Fruit fly (Drosophila melanogaster): ENCODE results near the gene snsl.
A peak's percentile ranks its signal among the peaks of the same experiment; 100 is the strongest.

The snsl gene

DNA sequence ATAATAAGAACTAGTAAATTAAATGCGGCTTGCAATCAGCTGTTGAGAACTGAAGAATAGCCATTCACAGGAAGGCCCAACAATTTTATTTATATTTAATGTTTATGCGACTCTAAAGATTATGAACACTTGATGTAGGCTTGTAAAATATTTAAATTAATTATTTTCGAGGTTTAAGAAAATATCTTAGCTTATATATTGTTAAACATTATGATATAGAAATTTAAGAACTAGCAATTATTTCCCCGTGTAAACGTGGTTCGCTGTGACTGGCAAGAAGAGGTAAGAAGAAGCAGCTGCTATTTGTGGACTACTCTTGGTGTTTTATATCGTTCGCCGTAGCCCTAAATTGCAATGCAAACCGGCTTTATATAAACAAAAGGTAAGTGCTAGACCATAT lies 38.7 kb upstream of the snsl start, which contains the start of the genes mRpL24 and betaggt-I (continued):
- TF ChIP-seq p53 (GFP tag; optimal IDR thresholded peaks at IDR 0.05) (no peak), CG17612 (GFP tag; IDR thresholded peaks at IDR 0.05) (peak; percentile 89), Xbp1 (GFP tag; optimal IDR thresholded peaks at IDR 0.05) (peak; percentile 97), en (GFP tag; optimal IDR thresholded peaks at IDR 0.05) (peak; percentile 42), CG8944 (GFP tag; optimal IDR thresholded peaks at IDR 0.05) (peak; percentile 75), pzg (GFP tag; optimal IDR thresholded peaks at IDR 0.05) (peak; percentile 54), CG5245 (GFP tag; optimal IDR thresholded peaks at IDR 0.05) (peak; percentile 86), CG13424 (tag; optimal IDR thresholded peaks at IDR 0.05) (peak; percentile 98), CG11560 (tag; IDR thresholded peaks at IDR 0.05) (peak; percentile 83), ap (GFP tag; IDR thresholded peaks at IDR 0.05) (peak; percentile 96), CG8290 (GFP tag; optimal IDR thresholded peaks at IDR 0.05) (peak; percentile 84), CG8290 (tag; optimal IDR thresholded peaks at IDR 0.05) (peak; percentile 9 to 74), CG9609 (GFP tag; optimal IDR thresholded peaks at IDR 0.05) (peak; percentile 62), CG17186 (GFP tag; optimal IDR thresholded peaks at IDR 0.05) (peak; percentile 36), Blimp-1 (GFP tag; optimal IDR thresholded peaks at IDR 0.05) (peak; percentile 94), NfI (GFP tag; optimal IDR thresholded peaks at IDR 0.05) (peak; percentile 97), emc (GFP tag; optimal IDR thresholded peaks at IDR 0.05) (peak; percentile 45), oc (tag; optimal IDR thresholded peaks at IDR 0.05) (peak; percentile 95), CG7271 (tag; optimal IDR thresholded peaks at IDR 0.05) (peak; percentile 89), CG12236 (GFP tag; optimal IDR thresholded peaks at IDR 0.05) (peak; percentile 50), CG10431 (GFP tag; optimal IDR thresholded peaks at IDR 0.05) (peak; percentile 76), CG3407 (GFP tag; optimal IDR thresholded peaks at IDR 0.05) (peak; percentile 92), ara (GFP tag; IDR thresholded peaks at IDR 0.05) (peak; percentile 97), Stat92E (GFP tag; optimal IDR thresholded peaks at IDR 0.05) (peak in 1 of 3 experiments; percentile 85), CG2712 (tag; optimal IDR thresholded peaks at IDR 0.05) (peak; percentile 98), bab2 (GFP tag; optimal IDR thresholded peaks at IDR 0.05) (peak; percentile 72), trem (tag; optimal IDR thresholded peaks at IDR 0.05) (peak; percentile 95), CTCF (GFP tag; optimal IDR thresholded peaks at IDR 0.05) (no peak), CG3726 (GFP tag; IDR thresholded peaks at IDR 0.05) (peak; percentile 88), CG10654 (GFP tag; optimal IDR thresholded peaks at IDR 0.05) (peak; percentile 92), Side (GFP tag; optimal IDR thresholded peaks at IDR 0.05) (peak; percentile 63), dpn (GFP tag; optimal IDR thresholded peaks at IDR 0.05) (peak; percentile 50 to 95), CG16779 (GFP tag; IDR thresholded peaks at IDR 0.05) (peak; percentile 86), CG10321 (GFP tag; IDR thresholded peaks at IDR 0.05) (peak; percentile 81), D19B (GFP tag; optimal IDR thresholded peaks at IDR 0.05) (peak; percentile 88), pfk (GFP tag; optimal IDR thresholded peaks at IDR 0.05) (peak; percentile 44), Bteb2 (GFP tag; optimal IDR thresholded peaks at IDR 0.05) (peak; percentile 92), wdn (GFP tag; IDR thresholded peaks at IDR 0.05) (peak; percentile 94), CG16815 (GFP tag; optimal IDR thresholded peaks at IDR 0.05) (peak; percentile 92), knrl (GFP tag; IDR thresholded peaks at IDR 0.05; ENCODE audit: partially characterized antibody) (no peak; the same call in 2 of the 3 replicates), CG10274 (GFP tag; optimal IDR thresholded peaks at IDR 0.05) (peak; percentile 71), CG4404 (GFP tag; IDR thresholded peaks at IDR 0.05) (peak; percentile 85), CG7372 (GFP tag; IDR thresholded peaks at IDR 0.05) (peak; percentile 96), Camta (GFP tag; optimal IDR thresholded peaks at IDR 0.05) (peak; percentile 68), HLHmδ (GFP tag; optimal IDR thresholded peaks at IDR 0.05) (no peak), CG1832 (GFP tag; optimal IDR thresholded peaks at IDR 0.05) (no peak), sqz (GFP tag; optimal IDR thresholded peaks at IDR 0.05) (no peak), CG12942 (GFP tag; optimal IDR thresholded peaks at IDR 0.05) (peak; percentile 95), Oaz (GFP tag; IDR thresholded peaks at IDR 0.05) (peak; percentile 95), odd (GFP tag; optimal IDR thresholded peaks at IDR 0.05) (peak; percentile 90), CG13775 (GFP tag; optimal IDR thresholded peaks at IDR 0.05) (peak; percentile 97), CG2129 (GFP tag; IDR thresholded peaks at IDR 0.05; ENCODE audit: partially characterized antibody) (no peak)

Measured in whole organism, embryonic.